Worm (Caenorhabditis elegans): ENCODE measurements around the gene lgc-44.

The lgc-44 gene

ce11 chrV:11645244-11645643, 27.2 kb downstream of the lgc-44 start, which contains the start of gene skp-1:
Gene skp-1 (plus strand): TSS chrV:11645481.
- TF ChIP-seq ref-2 (tag; optimal IDR thresholded peaks at IDR 0.05) (no peak), ceh-2 (tag; optimal IDR thresholded peaks at IDR 0.05) (no peak), dmd-4 (tag; optimal IDR thresholded peaks at IDR 0.05; ENCODE audit: borderline replicate concordance) (no peak), fax-1 (tag; optimal IDR thresholded peaks at IDR 0.05) (no peak), Y22D7AL.16 (tag; optimal IDR thresholded peaks at IDR 0.05) (no peak), pax-1 (tag; optimal IDR thresholded peaks at IDR 0.05) (no peak), unc-3 (GFP tag; conservative IDR thresholded peaks at IDR 0.05) (no peak), unc-3 (tag; optimal IDR thresholded peaks at IDR 0.05) (no peak), C38D4.7 (GFP tag; optimal IDR thresholded peaks at IDR 0.05) (no peak), ceh-14 (tag; optimal IDR thresholded peaks at IDR 0.05) (no peak), K02D7.2 (tag; optimal IDR thresholded peaks at IDR 0.05) (no peak), ceh-31 (tag; optimal IDR thresholded peaks at IDR 0.05) (no peak), elt-4 (tag; optimal IDR thresholded peaks at IDR 0.05) (no peak), ama-1 (optimal IDR thresholded peaks at IDR 0.05) (no peak), ceh-6 (GFP tag; optimal IDR thresholded peaks at IDR 0.05) (no peak), ceh-30 (tag; optimal IDR thresholded peaks at IDR 0.05) (no peak), npax-4 (tag; optimal IDR thresholded peaks at IDR 0.05) (no peak), K09A11.1 (tag; optimal IDR thresholded peaks at IDR 0.05; ENCODE audit: insufficient read depth) (no peak)

DNA sequence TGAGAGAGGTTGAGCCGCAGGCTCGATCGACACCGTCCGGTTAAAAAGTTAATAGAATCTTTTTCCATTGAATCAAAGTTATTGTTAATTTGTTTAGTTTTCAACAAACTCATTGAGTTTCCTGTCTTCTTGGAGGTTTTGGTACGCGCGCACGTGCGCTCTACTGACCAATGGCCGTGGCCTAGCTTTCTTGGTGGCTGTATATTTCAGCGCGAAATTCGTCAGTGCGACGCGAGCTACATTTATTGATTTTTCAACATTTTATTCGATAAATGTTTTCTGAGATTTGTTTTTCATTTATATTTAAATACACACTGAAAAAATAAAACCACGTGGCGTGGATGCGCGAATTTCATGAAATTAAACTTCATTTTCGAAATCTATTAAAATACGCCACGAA, 28.2 kb downstream of the lgc-44 start, which contains the start of gene bir-1:
TSS of gene bir-1 (plus strand) at position 312 of the 400 bp plus-strand sequence.
- TF ChIP-seq sox-2 (GFP tag; IDR thresholded peaks at IDR 0.05) (no peak), lim-6 (tag; optimal IDR thresholded peaks at IDR 0.05) (peak; percentile 38), ets-4 (tag; optimal IDR thresholded peaks at IDR 0.05) (peak; percentile 86), rnt-1 (tag; optimal IDR thresholded peaks at IDR 0.05) (peak; percentile 59), pha-4 (tag; optimal IDR thresholded peaks at IDR 0.05) (no peak), unc-86 (tag; optimal IDR thresholded peaks at IDR 0.05) (no peak), mec-3 (tag; optimal IDR thresholded peaks at IDR 0.05; ENCODE audit: borderline replicate concordance) (no peak), ceh-14 (tag; optimal IDR thresholded peaks at IDR 0.05) (peak; percentile 26), ahr-1 (tag; optimal IDR thresholded peaks at IDR 0.05) (no peak), ttx-3 (tag; optimal IDR thresholded peaks at IDR 0.05) (no peak), npax-4 (tag; optimal IDR thresholded peaks at IDR 0.05) (no peak), ceh-34 (tag; optimal IDR thresholded peaks at IDR 0.05) (peak; percentile 13), ama-1 (optimal IDR thresholded peaks at IDR 0.05) (no peak), pha-2 (tag; optimal IDR thresholded peaks at IDR 0.05) (no peak), C38D4.7 (GFP tag; optimal IDR thresholded peaks at IDR 0.05) (no peak), ceh-2 (tag; optimal IDR thresholded peaks at IDR 0.05) (peak; percentile 93), che-1 (tag; optimal IDR thresholded peaks at IDR 0.05) (no peak), pros-1 (tag; optimal IDR thresholded peaks at IDR 0.05) (no peak), tbx-2 (tag; optimal IDR thresholded peaks at IDR 0.05) (peak; percentile 91), ceh-24 (tag; optimal IDR thresholded peaks at IDR 0.05) (no peak), nhr-232 (tag; optimal IDR thresholded peaks at IDR 0.05) (no peak), dve-1 (tag; optimal IDR thresholded peaks at IDR 0.05) (no peak), hlh-30 (tag; optimal IDR thresholded peaks at IDR 0.05; ENCODE audit: insufficient read depth) (peak; percentile 50), lin-11 (tag; optimal IDR thresholded peaks at IDR 0.05) (no peak), nfya-1 (tag; optimal IDR thresholded peaks at IDR 0.05) (peak; percentile 79), K02D7.2 (tag; optimal IDR thresholded peaks at IDR 0.05) (no peak), unc-55 (GFP tag; optimal IDR thresholded peaks at IDR 0.05) (no peak), ceh-22 (tag; optimal IDR thresholded peaks at IDR 0.05) (no peak), elt-4 (tag; optimal IDR thresholded peaks at IDR 0.05) (no peak), ceh-45 (GFP tag; IDR thresholded peaks at IDR 0.05) (no peak), ceh-9 (tag; optimal IDR thresholded peaks at IDR 0.05) (no peak), nhr-11 (tag; optimal IDR thresholded peaks at IDR 0.05) (no peak), T23F11.4 (GFP tag; optimal IDR thresholded peaks at IDR 0.05) (no peak), F13H6.1 (tag; optimal IDR thresholded peaks at IDR 0.05) (no peak), elt-2 (tag; optimal IDR thresholded peaks at IDR 0.05) (peak; percentile 44), ceh-30 (tag; optimal IDR thresholded peaks at IDR 0.05) (no peak), K09A11.1 (tag; optimal IDR thresholded peaks at IDR 0.05; ENCODE audit: insufficient read depth) (no peak), odd-2 (tag; optimal IDR thresholded peaks at IDR 0.05) (no peak), ceh-6 (GFP tag; optimal IDR thresholded peaks at IDR 0.05) (no peak), ztf-16 (tag; optimal IDR thresholded peaks at IDR 0.05) (no peak), Y22D7AL.16 (tag; optimal IDR thresholded peaks at IDR 0.05) (no peak), hlh-8 (tag; optimal IDR thresholded peaks at IDR 0.05) (peak; percentile 70), fax-1 (tag; optimal IDR thresholded peaks at IDR 0.05) (peak; percentile 35), ceh-18 (tag; optimal IDR thresholded peaks at IDR 0.05) (peak; percentile 33), unc-3 (GFP tag; conservative IDR thresholded peaks at IDR 0.05) (no peak), unc-3 (tag; optimal IDR thresholded peaks at IDR 0.05) (no peak), dmd-4 (tag; optimal IDR thresholded peaks at IDR 0.05; ENCODE audit: borderline replicate concordance) (no peak)

Measured in whole organism, late embryonic.